Fruit fly (Drosophila melanogaster) whole organism, embryonic: ENCODE measurements around the gene CG10730.
A peak's percentile ranks its signal among the peaks of the same experiment; 100 is the strongest.

Experiments used
- Blimp-1 ChIP-seq: fragments of 200-800 bp; sonication (Bioruptor generic); optimal IDR thresholded peaks from 3 replicates; lab custom pipeline; 2018; ENCODE audit warnings: missing biosample characterization, missing genetic modification characterization, mild to moderate bottlenecking, moderate library complexity, missing genetic modification reagents
- Bteb2 ChIP-seq: fragments of 200-800 bp; sonication (Bioruptor generic); optimal IDR thresholded peaks from 2 replicates; lab custom pipeline; 2016; ENCODE audit warnings: missing biosample characterization, missing genetic modification characterization
- CG12391 ChIP-seq: fragments of 200-800 bp; sonication (Bioruptor generic); optimal IDR thresholded peaks from 3 replicates; lab custom pipeline; 2018; ENCODE audit warnings: missing biosample characterization, mild to moderate bottlenecking, missing genetic modification characterization, moderate library complexity

- TF ChIP-seq Blimp-1 (GFP tag; lab: Kevin White, UChicago) (peak; percentile 13), Bteb2 (GFP tag; lab: Kevin White, UChicago) (no peak), CG12391 (tag; lab: Kevin White, UChicago) (peak; percentile 9)
Observed at dm6 chr2L:20082965-20083855, 11.2 kb upstream of the CG10730 start.
